Fruit fly (Drosophila melanogaster): ENCODE measurements around the gene disco-r.
A peak's percentile ranks its signal among the peaks of the same experiment; 100 is the strongest.

Gene disco-r

dm6 chrX:16102338-16103218, 46.2 kb downstream of the disco-r start (continued):
- TF ChIP-seq kay (GFP tag; optimal IDR thresholded peaks at IDR 0.05) = no peak
- TF ChIP-seq chif (GFP tag; optimal IDR thresholded peaks at IDR 0.05) = no peak
- TF ChIP-seq sima (GFP tag; optimal IDR thresholded peaks at IDR 0.05) = no peak
- peak; percentile 25 for TF ChIP-seq Antp (GFP tag; optimal IDR thresholded peaks at IDR 0.05)
- no peak for TF ChIP-seq Poxn (GFP tag; IDR thresholded peaks at IDR 0.05)
- TF ChIP-seq Aef1 (GFP tag; IDR thresholded peaks at IDR 0.05) = peak; percentile 41; the same call in 2 of the 3 replicates
- TF ChIP-seq tap (tag; optimal IDR thresholded peaks at IDR 0.05) = no peak
- peak; percentile 11 for TF ChIP-seq CG18619 (GFP tag; optimal IDR thresholded peaks at IDR 0.05)
- no peak for TF ChIP-seq CG14965 (GFP tag; optimal IDR thresholded peaks at IDR 0.05; ENCODE audit: borderline replicate concordance)
- no peak for TF ChIP-seq Jarid2 (GFP tag; optimal IDR thresholded peaks at IDR 0.05)
- TF ChIP-seq Nf-YB (GFP tag; optimal IDR thresholded peaks at IDR 0.05) = no peak
- no peak for TF ChIP-seq H15 (GFP tag; IDR thresholded peaks at IDR 0.05)
- no peak for TF ChIP-seq CG3995 (GFP tag; optimal IDR thresholded peaks at IDR 0.05)
- TF ChIP-seq bab2 (GFP tag; optimal IDR thresholded peaks at IDR 0.05) = no peak
- TF ChIP-seq lab (GFP tag; optimal IDR thresholded peaks at IDR 0.05) = peak; percentile 45
- no peak for TF ChIP-seq p53 (GFP tag; optimal IDR thresholded peaks at IDR 0.05)
- TF ChIP-seq Ada2b (GFP tag; IDR thresholded peaks at IDR 0.05) = 0 out of 2 replicates have a peak, but pooled peaks have one; percentile 7
- TF ChIP-seq gsb (GFP tag; IDR thresholded peaks at IDR 0.05) = no peak
- no peak for TF ChIP-seq Bteb2 (GFP tag; optimal IDR thresholded peaks at IDR 0.05)
- TF ChIP-seq her (GFP tag; optimal IDR thresholded peaks at IDR 0.05) = no peak
- TF ChIP-seq CG7271 (tag; optimal IDR thresholded peaks at IDR 0.05) = no peak
- TF ChIP-seq gt (GFP tag; IDR thresholded peaks at IDR 0.05) = no peak
- TF ChIP-seq CG11696 (GFP tag; IDR thresholded peaks at IDR 0.05) = no peak
- no peak for TF ChIP-seq sqz (GFP tag; optimal IDR thresholded peaks at IDR 0.05)
- no peak for TF ChIP-seq ap (GFP tag; IDR thresholded peaks at IDR 0.05)
- 0 out of 2 replicates have a peak, but pooled peaks have one; percentile 31 for TF ChIP-seq sob (GFP tag; IDR thresholded peaks at IDR 0.05)
- TF ChIP-seq CG1602 (GFP tag; optimal IDR thresholded peaks at IDR 0.05) = no peak
- TF ChIP-seq CG3847 (GFP tag; IDR thresholded peaks at IDR 0.05) = 0 out of 2 replicates have a peak, but pooled peaks have one; percentile 23
- peak; percentile 64 for TF ChIP-seq CG2120 (GFP tag; optimal IDR thresholded peaks at IDR 0.05)
- no peak for TF ChIP-seq Neu2 (GFP tag; optimal IDR thresholded peaks at IDR 0.05; ENCODE audit: borderline replicate concordance)
- TF ChIP-seq nerfin-1 (tag; optimal IDR thresholded peaks at IDR 0.05) = no peak
- no peak for TF ChIP-seq CG43689 (GFP tag; IDR thresholded peaks at IDR 0.05)
- no peak for TF ChIP-seq CG9797 (GFP tag; optimal IDR thresholded peaks at IDR 0.05)
- TF ChIP-seq grn (GFP tag; optimal IDR thresholded peaks at IDR 0.05) = peak; percentile 40
- TF ChIP-seq rib (GFP tag; IDR thresholded peaks at IDR 0.05) = no peak
- TF ChIP-seq Sry-δ (GFP tag; optimal IDR thresholded peaks at IDR 0.05) = no peak
- no peak for TF ChIP-seq ash1 (GFP tag; optimal IDR thresholded peaks at IDR 0.05)
- TF ChIP-seq Dp (GFP tag; optimal IDR thresholded peaks at IDR 0.05) = no peak
- no peak for TF ChIP-seq Oaz (GFP tag; IDR thresholded peaks at IDR 0.05)
- peak; percentile 14 for TF ChIP-seq dmrt99B (tag; optimal IDR thresholded peaks at IDR 0.05)
- TF ChIP-seq Hr78 (GFP tag; optimal IDR thresholded peaks at IDR 0.05) = no peak
- no peak for TF ChIP-seq HLH54F (GFP tag; optimal IDR thresholded peaks at IDR 0.05)
- no peak for TF ChIP-seq CG1603 (tag; optimal IDR thresholded peaks at IDR 0.05)
- no peak for TF ChIP-seq btn (GFP tag; optimal IDR thresholded peaks at IDR 0.05)
- no peak for TF ChIP-seq seq (GFP tag; IDR thresholded peaks at IDR 0.05)
- peak; percentile 1 for TF ChIP-seq CG12391 (tag; optimal IDR thresholded peaks at IDR 0.05)
- no peak for TF ChIP-seq CG17186 (GFP tag; optimal IDR thresholded peaks at IDR 0.05)
- TF ChIP-seq Usf (GFP tag; optimal IDR thresholded peaks at IDR 0.05) = peak; percentile 7
- TF ChIP-seq mld (GFP tag; IDR thresholded peaks at IDR 0.05; ENCODE audit: partially characterized antibody) = no peak

Data from whole organism, embryonic.